Worm (Caenorhabditis elegans): Measurements from ENCODE around the gene lin-5.
A peak's percentile ranks its signal among the peaks of the same experiment; 100 is the strongest.

- TF ChIP-seq mdl-1 (tag; optimal IDR thresholded peaks at IDR 0.05), result no peak
- no peak for TF ChIP-seq fos-1 (tag; optimal IDR thresholded peaks at IDR 0.05)
- peak in 1 of 2 experiments; percentile 85 for TF ChIP-seq ztf-11 (tag; optimal IDR thresholded peaks at IDR 0.05)
- TF ChIP-seq pag-3 (tag; optimal IDR thresholded peaks at IDR 0.05; ENCODE audit: borderline replicate concordance, insufficient read depth), result no peak
- TF ChIP-seq hlh-17 (GFP tag; optimal IDR thresholded peaks at IDR 0.05; ENCODE audit: borderline replicate concordance), result no peak
- no peak for TF ChIP-seq unc-62 (GFP tag; optimal IDR thresholded peaks at IDR 0.05)
- no peak for TF ChIP-seq rnt-1 (tag; optimal IDR thresholded peaks at IDR 0.05)
- no peak for TF ChIP-seq nhr-28 (tag; optimal IDR thresholded peaks at IDR 0.05)
- TF ChIP-seq ztf-4 (tag; optimal IDR thresholded peaks at IDR 0.05), result no peak
- TF ChIP-seq unc-86 (tag; optimal IDR thresholded peaks at IDR 0.05), result no peak
- no peak for TF ChIP-seq mef-2 (tag; optimal IDR thresholded peaks at IDR 0.05)
- TF ChIP-seq grh-1 (GFP tag; IDR thresholded peaks at IDR 0.05), result no peak
Observed at ce11 chrII:7815406-7815805, 45.0 kb upstream of the lin-5 start.
